Worm (Caenorhabditis elegans) whole organism, young adult: ENCODE results near the gene ctl-3.
A peak's percentile ranks its signal among the peaks of the same experiment; 100 is the strongest.

Experiments
- B0261.1 ChIP-seq: sonication (generic microtip); optimal IDR thresholded peaks from 2 replicates; lab custom pipeline; 2016; ENCODE audit warnings: mild to moderate bottlenecking, missing genetic modification characterization, moderate library complexity, missing compliant biosample characterization
- C06A6.2 ChIP-seq: fragments of 200-800 bp; sonication (Bioruptor generic); conservative IDR thresholded peaks from 2 replicates; pipeline ENCODE4 v1.3.6; 2022; ENCODE audit warnings: missing genetic modification characterization, missing compliant biosample characterization
- C17E4.6 ChIP-seq: fragments of 200-800 bp; sonication (Bioruptor generic); IDR thresholded peaks from 2 replicates; pipeline ENCODE4 v1.3.6; 2022; ENCODE audit warnings: missing genetic modification reagents, missing genetic modification characterization, missing compliant biosample characterization
- F10E7.11 ChIP-seq: sonication (generic microtip); optimal IDR thresholded peaks from 2 replicates; lab custom pipeline; 2017; ENCODE audit warnings: mild to moderate bottlenecking, missing genetic modification characterization, moderate library complexity, missing compliant biosample characterization
- F22D6.2 ChIP-seq: sonication (generic microtip); optimal IDR thresholded peaks from 2 replicates; lab custom pipeline; 2016; ENCODE audit warnings: mild to moderate bottlenecking, missing genetic modification characterization, missing compliant biosample characterization
- F39B2.1 ChIP-seq: fragments of 200-800 bp; sonication (Bioruptor generic); IDR thresholded peaks from 2 replicates; pipeline ENCODE4 v1.3.6; 2022; ENCODE audit warnings: missing genetic modification reagents, missing genetic modification characterization, missing compliant biosample characterization
- Y79H2A.3 ChIP-seq: fragments of 200-800 bp; sonication (Bioruptor generic); conservative IDR thresholded peaks from 2 replicates; pipeline ENCODE4 v1.3.6; 2022; ENCODE audit warnings: missing genetic modification reagents, missing genetic modification characterization, missing compliant biosample characterization
- ZK185.1 ChIP-seq: sonication (generic microtip); optimal IDR thresholded peaks from 2 replicates; lab custom pipeline; 2016; ENCODE audit warnings: mild to moderate bottlenecking, missing genetic modification characterization, missing compliant biosample characterization; ENCODE audit not compliant: poor library complexity, severe bottlenecking
- akir-1 ChIP-seq: fragments of 200-800 bp; sonication (Bioruptor generic); optimal IDR thresholded peaks from 2 replicates; lab custom pipeline; 2018; ENCODE audit warnings: mild to moderate bottlenecking, missing genetic modification characterization, moderate library complexity, missing compliant biosample characterization
- atf-7 ChIP-seq: sonication (generic microtip); optimal IDR thresholded peaks from 2 replicates; lab custom pipeline; 2017; ENCODE audit warnings: mild to moderate bottlenecking, missing genetic modification characterization, missing compliant biosample characterization
- attf-3 ChIP-seq: fragments of 200-800 bp; sonication (Bioruptor generic); conservative IDR thresholded peaks from 2 replicates; pipeline ENCODE4 v1.3.6; 2022; ENCODE audit warnings: missing genetic modification reagents, missing genetic modification characterization, missing compliant biosample characterization
- attf-5 ChIP-seq: fragments of 200-800 bp; sonication (Bioruptor generic); optimal IDR thresholded peaks from 2 replicates; lab custom pipeline; 2018; ENCODE audit warnings: mild to moderate bottlenecking, missing genetic modification characterization, missing compliant biosample characterization
- bed-2 ChIP-seq: fragments of 200-800 bp; sonication (Bioruptor generic); IDR thresholded peaks from 2 replicates; pipeline ENCODE4 v1.3.6; 2022; ENCODE audit warnings: missing genetic modification reagents, missing genetic modification characterization, missing compliant biosample characterization
- ceh-27 ChIP-seq: fragments of 200-800 bp; sonication (Bioruptor generic); optimal IDR thresholded peaks from 2 replicates; lab custom pipeline; 2018; ENCODE audit warnings: mild to moderate bottlenecking, missing genetic modification characterization, moderate library complexity, missing compliant biosample characterization
- ceh-58 ChIP-seq: fragments of 200-800 bp; sonication (Bioruptor generic); IDR thresholded peaks from 2 replicates; pipeline ENCODE4 v1.3.6; 2022; ENCODE audit warnings: missing genetic modification characterization, missing compliant biosample characterization
- ceh-91 ChIP-seq: fragments of 200-800 bp; sonication (Bioruptor generic); IDR thresholded peaks from 2 replicates; pipeline ENCODE4 v1.3.6; 2022; ENCODE audit warnings: missing genetic modification reagents, missing genetic modification characterization, missing compliant biosample characterization
- chd-7 ChIP-seq: sonication (generic microtip); optimal IDR thresholded peaks from 2 replicates; lab custom pipeline; 2016; ENCODE audit warnings: mild to moderate bottlenecking, missing genetic modification characterization, moderate library complexity, missing compliant biosample characterization
- die-1 ChIP-seq: sonication (generic microtip); optimal IDR thresholded peaks from 2 replicates; lab custom pipeline; 2016; ENCODE audit warnings: missing genotype, mild to moderate bottlenecking, missing genetic modification characterization, missing compliant biosample characterization
- dpff-1 ChIP-seq: sonication (generic microtip); optimal IDR thresholded peaks from 2 replicates; lab custom pipeline; 2017; ENCODE audit warnings: mild to moderate bottlenecking, missing genetic modification characterization, missing compliant biosample characterization
- dpl-1 ChIP-seq: fragments of 150-350 bp; optimal IDR thresholded peaks from 2 replicates; lab custom pipeline; 2014; ENCODE audit warnings: missing biosample characterization, missing genetic modification reagents, missing genetic modification characterization
- efl-1 ChIP-seq: fragments of 150-350 bp; optimal IDR thresholded peaks from 2 replicates; lab custom pipeline; 2014; ENCODE audit warnings: missing biosample characterization, missing genetic modification reagents, missing genetic modification characterization
- egl-18 ChIP-seq: fragments of 200-800 bp; sonication (Bioruptor generic); IDR thresholded peaks from 2 replicates; pipeline ENCODE4 v1.3.6; 2022; ENCODE audit warnings: missing genetic modification reagents, missing genetic modification characterization, missing compliant biosample characterization
- fkh-3 ChIP-seq: sonication (generic microtip); optimal IDR thresholded peaks from 2 replicates; lab custom pipeline; 2016; ENCODE audit warnings: mild to moderate bottlenecking, missing genetic modification characterization, missing compliant biosample characterization
- him-1 ChIP-seq: sonication (generic microtip); optimal IDR thresholded peaks from 2 replicates; lab custom pipeline; 2016; ENCODE audit warnings: missing genotype, missing genetic modification reagents, missing genetic modification characterization, missing compliant biosample characterization
- hlh-26 ChIP-seq: fragments of 200-800 bp; sonication (Bioruptor generic); conservative IDR thresholded peaks from 2 replicates; pipeline ENCODE4 v1.3.6; 2022; ENCODE audit warnings: missing genetic modification reagents, missing genetic modification characterization, missing compliant biosample characterization
- hmg-1.2 ChIP-seq: fragments of 200-800 bp; sonication (Bioruptor generic); IDR thresholded peaks from 2 replicates; pipeline ENCODE4 v1.3.6; 2022; ENCODE audit warnings: missing genetic modification reagents, missing genetic modification characterization, missing compliant biosample characterization
- lag-1 ChIP-seq: fragments of 200-800 bp; sonication (Bioruptor generic); IDR thresholded peaks from 2 replicates; pipeline ENCODE4 v1.3.6; 2022; ENCODE audit warnings: missing genetic modification reagents, missing genetic modification characterization, missing compliant biosample characterization
- let-526 ChIP-seq: fragments of 200-800 bp; sonication (Bioruptor generic); IDR thresholded peaks from 2 replicates; pipeline ENCODE4 v1.3.6; 2022; ENCODE audit warnings: missing genetic modification reagents, missing genetic modification characterization, missing compliant biosample characterization
- lin-26 ChIP-seq: fragments of 200-800 bp; sonication (Bioruptor generic); IDR thresholded peaks from 2 replicates; pipeline ENCODE4 v1.3.6; 2022; ENCODE audit warnings: missing genetic modification reagents, missing genetic modification characterization, missing compliant biosample characterization
- lir-1 ChIP-seq: fragments of 200-800 bp; sonication (Bioruptor generic); conservative IDR thresholded peaks from 2 replicates; pipeline ENCODE4 v1.3.6; 2022; ENCODE audit warnings: missing genetic modification reagents, missing genetic modification characterization, missing compliant biosample characterization
- madf-10 ChIP-seq: sonication (generic microtip); optimal IDR thresholded peaks from 2 replicates; lab custom pipeline; 2016; ENCODE audit warnings: mild to moderate bottlenecking, missing genetic modification characterization, missing compliant biosample characterization
- madf-6 ChIP-seq: fragments of 200-800 bp; sonication (Bioruptor generic); IDR thresholded peaks from 2 replicates; pipeline ENCODE4 v1.3.6; 2022; ENCODE audit warnings: missing genetic modification reagents, missing genetic modification characterization, missing compliant biosample characterization
- mes-4 ChIP-seq: sonication (generic microtip); optimal IDR thresholded peaks from 2 replicates; lab custom pipeline; 2016; ENCODE audit warnings: missing genotype, missing genetic modification characterization, missing compliant biosample characterization
- nfya-2 ChIP-seq: fragments of 200-800 bp; sonication (Bioruptor generic); IDR thresholded peaks from 2 replicates; pipeline ENCODE4 v1.3.6; 2022; ENCODE audit warnings: missing genetic modification reagents, missing genetic modification characterization, missing compliant biosample characterization
- nhr-179 ChIP-seq: sonication (generic microtip); optimal IDR thresholded peaks from 2 replicates; lab custom pipeline; 2016; ENCODE audit warnings: mild to moderate bottlenecking, missing genetic modification characterization, missing compliant biosample characterization
- nhr-27 ChIP-seq: fragments of 200-800 bp; sonication (Bioruptor generic); optimal IDR thresholded peaks from 2 replicates; lab custom pipeline; 2018; ENCODE audit warnings: mild to moderate bottlenecking, missing genetic modification characterization, moderate library complexity, missing compliant biosample characterization
- nhr-80 ChIP-seq: sonication (generic microtip); optimal IDR thresholded peaks from 2 replicates; lab custom pipeline; 2016; ENCODE audit warnings: missing genetic modification characterization, missing compliant biosample characterization
- nhr-90 ChIP-seq: sonication (generic microtip); optimal IDR thresholded peaks from 2 replicates; lab custom pipeline; 2016; ENCODE audit warnings: missing genotype, mild to moderate bottlenecking, missing genetic modification characterization, missing compliant biosample characterization
- pbrm-1 ChIP-seq: fragments of 200-800 bp; sonication (Bioruptor generic); IDR thresholded peaks from 2 replicates; pipeline ENCODE4 v1.3.6; 2022; ENCODE audit warnings: missing genetic modification reagents, missing genetic modification characterization, missing compliant biosample characterization
- pha-4 ChIP-seq: fragments of 150-350 bp; sonication (generic microtip); optimal IDR thresholded peaks from 2 replicates; lab custom pipeline; 2014; ENCODE audit warnings: missing biosample characterization, missing genetic modification reagents, missing genetic modification characterization
- repo-1 ChIP-seq: sonication (generic microtip); optimal IDR thresholded peaks from 2 replicates; lab custom pipeline; 2017; ENCODE audit warnings: mild to moderate bottlenecking, missing genetic modification characterization, missing compliant biosample characterization
- snpc-3.4 ChIP-seq: sonication (generic microtip); optimal IDR thresholded peaks from 2 replicates; lab custom pipeline; 2017; ENCODE audit warnings: missing genetic modification characterization, mild to moderate bottlenecking, missing compliant biosample characterization, antibody characterized with exemption, moderate library complexity, missing genotype, missing genetic modification reagents
- snpc-4 ChIP-seq, 5 experiments: fragments of 150-350 bp in 1 of 5; sonication (generic microtip) in 4 of 5; optimal IDR thresholded peaks; 2 replicates each; lab custom pipeline; 2014 to 2018; ENCODE audit warnings: missing genetic modification characterization in 5 of 5, missing biosample characterization in 3 of 5, antibody characterized with exemption in 2 of 5, mild to moderate bottlenecking in 2 of 5, missing compliant biosample characterization in 2 of 5, missing genotype in 2 of 5, moderate library complexity in 2 of 5, missing genetic modification reagents in 1 of 5
- somi-1 ChIP-seq: fragments of 200-800 bp; sonication (Bioruptor generic); optimal IDR thresholded peaks from 2 replicates; lab custom pipeline; 2018; ENCODE audit warnings: mild to moderate bottlenecking, missing genetic modification characterization, missing compliant biosample characterization
- xnd-1 ChIP-seq: sonication (generic microtip); optimal IDR thresholded peaks from 2 replicates; lab custom pipeline; 2016; ENCODE audit warnings: missing genotype, missing genetic modification reagents, missing genetic modification characterization, missing compliant biosample characterization
- zim-3 ChIP-seq: sonication (generic microtip); optimal IDR thresholded peaks from 2 replicates; lab custom pipeline; 2017; ENCODE audit warnings: mild to moderate bottlenecking, missing genetic modification characterization, moderate library complexity, missing compliant biosample characterization
- ztf-25 ChIP-seq: fragments of 200-800 bp; sonication (Bioruptor generic); IDR thresholded peaks from 2 replicates; pipeline ENCODE4 v1.3.6; 2022; ENCODE audit warnings: missing genetic modification reagents, missing genetic modification characterization, missing compliant biosample characterization
- ztf-3 ChIP-seq: fragments of 200-800 bp; sonication (Bioruptor generic); optimal IDR thresholded peaks from 2 replicates; lab custom pipeline; 2018; ENCODE audit warnings: mild to moderate bottlenecking, missing genetic modification characterization, missing compliant biosample characterization

Gene ctl-3

DNA sequence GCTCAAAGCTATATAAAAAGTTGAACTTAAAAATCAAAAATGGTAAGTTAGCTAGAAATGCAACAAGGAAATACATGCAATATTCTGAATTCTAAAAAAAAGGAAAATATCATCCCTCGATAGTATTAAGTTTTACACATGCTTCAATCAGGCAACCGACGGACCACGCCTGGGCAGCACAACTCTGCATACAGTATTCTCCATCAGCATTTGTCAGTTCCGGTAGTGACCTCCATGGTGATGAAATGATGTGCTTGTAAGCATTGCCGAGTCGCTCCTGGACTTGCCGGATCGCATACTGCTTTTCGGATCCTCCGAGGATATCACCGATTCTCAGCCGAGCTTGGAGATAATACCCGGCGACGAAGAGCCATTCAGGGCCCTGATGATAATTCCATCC, 40.2 kb upstream of the ctl-3 start (continued):
- TF ChIP-seq atf-7 (tag; lab: Kevin White, UChicago) (peak; percentile 68), bed-2 (GFP tag; lab: Robert Waterston, UW) (no peak), akir-1 (GFP tag; lab: Kevin White, UChicago) (no peak), C06A6.2 (GFP tag; lab: Robert Waterston, UW) (no peak), snpc-4 (GFP tag; optimal IDR thresholded peaks at IDR 0.05; lab: Kevin White, UChicago) (no peak), snpc-4 (tag; optimal IDR thresholded peaks at IDR 0.05; lab: Kevin White, UChicago) (peak in 1 of 4 experiments; percentile 42), fkh-3 (tag; lab: Kevin White, UChicago) (no peak), ztf-3 (GFP tag; lab: Kevin White, UChicago) (no peak), die-1 (tag; lab: Kevin White, UChicago) (no peak), C17E4.6 (GFP tag; lab: Robert Waterston, UW) (no peak; the same call in 1 of the 2 replicates), lag-1 (GFP tag; lab: Robert Waterston, UW) (no peak), chd-7 (tag; lab: Kevin White, UChicago) (peak; percentile 63), attf-3 (GFP tag; lab: Robert Waterston, UW) (no peak), F39B2.1 (GFP tag; lab: Robert Waterston, UW) (no peak), ceh-58 (GFP tag; lab: Robert Waterston, UW) (0 out of 2 replicates have a peak, but pooled peaks have one; percentile 58), F22D6.2 (tag; lab: Kevin White, UChicago) (no peak), F10E7.11 (tag; lab: Kevin White, UChicago) (no peak), hmg-1.2 (GFP tag; lab: Robert Waterston, UW) (peak; percentile 25; the same call in 1 of the 2 replicates), pbrm-1 (GFP tag; lab: Robert Waterston, UW) (0 out of 2 replicates have a peak, but pooled peaks have one; percentile 28), efl-1 (GFP tag; lab: Kevin White, UChicago) (no peak), pha-4 (tag; lab: Kevin White, UChicago) (no peak), lir-1 (no peak), attf-5 (GFP tag; lab: Kevin White, UChicago) (no peak), mes-4 (tag; lab: Kevin White, UChicago) (no peak), Y79H2A.3 (GFP tag; lab: Robert Waterston, UW) (0 out of 2 replicates have a peak, but pooled peaks have one; percentile 32), madf-6 (GFP tag; lab: Robert Waterston, UW) (peak; percentile 75), lin-26 (GFP tag; lab: Robert Waterston, UW) (0 out of 2 replicates have a peak, but pooled peaks have one; percentile 53), ztf-25 (GFP tag; lab: Robert Waterston, UW) (no peak), ZK185.1 (no peak), xnd-1 (tag; lab: Kevin White, UChicago) (peak; percentile 40), hlh-26 (GFP tag; lab: Robert Waterston, UW) (no peak), nfya-2 (0 out of 2 replicates have a peak, but pooled peaks have one; percentile 66), nhr-179 (tag; lab: Kevin White, UChicago) (no peak), somi-1 (GFP tag; lab: Kevin White, UChicago) (no peak), egl-18 (GFP tag; lab: Robert Waterston, UW) (no peak), nhr-90 (no peak), dpl-1 (no peak), zim-3 (peak; percentile 38), him-1 (no peak), dpff-1 (no peak), let-526 (GFP tag; lab: Robert Waterston, UW) (no peak), madf-10 (tag; lab: Kevin White, UChicago) (no peak), repo-1 (tag; lab: Kevin White, UChicago) (peak; percentile 71), B0261.1 (no peak), ceh-27 (GFP tag; lab: Kevin White, UChicago) (no peak), nhr-27 (tag; lab: Kevin White, UChicago) (no peak), snpc-3.4 (tag; lab: Kevin White, UChicago) (no peak), ceh-91 (GFP tag; lab: Robert Waterston, UW) (no peak), nhr-80 (no peak)
- TF ChIP-seq, all 124 proteins: peak for 38
